Worm (Caenorhabditis elegans): Measurements from ENCODE around the gene frh-1.

DNA sequence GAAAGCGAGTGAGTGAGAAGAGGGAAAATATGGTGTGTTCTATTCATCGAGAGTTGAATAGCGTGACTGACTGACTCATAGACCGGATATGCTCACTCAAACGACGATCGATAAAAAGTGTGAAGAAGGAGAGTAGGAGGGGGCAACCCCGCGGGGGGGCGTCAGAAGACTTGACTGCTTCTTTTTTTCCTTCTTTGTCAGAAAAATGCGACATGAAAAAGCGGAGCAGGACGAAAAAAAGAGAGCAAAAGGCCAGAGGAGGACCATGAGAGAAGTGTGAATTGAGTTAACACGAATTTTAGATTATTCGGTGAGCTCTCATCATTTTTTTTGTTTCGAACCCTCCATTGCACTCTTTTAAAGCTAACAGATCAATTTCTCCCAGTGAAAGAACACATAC lies 45.1 kb downstream of the frh-1 start:
- TF ChIP-seq ets-7 (tag; optimal IDR thresholded peaks at IDR 0.05) (no peak), ceh-36 (tag; optimal IDR thresholded peaks at IDR 0.05) (no peak), ama-1 (optimal IDR thresholded peaks at IDR 0.05) (no peak), tbx-37 (GFP tag; conservative IDR thresholded peaks at IDR 0.05) (no peak)
